Worm (Caenorhabditis elegans) whole organism, late embryonic: ENCODE results near the gene D1025.1.
A peak's percentile ranks its signal among the peaks of the same experiment; 100 is the strongest.

Experiments used
- C08G9.2 ChIP-seq: sonication (generic microtip); optimal IDR thresholded peaks from 2 replicates; lab custom pipeline; 2016; ENCODE audit warnings: mild to moderate bottlenecking, missing genetic modification characterization, moderate library complexity, missing compliant biosample characterization
- C38D4.7 ChIP-seq: fragments of 200-800 bp; sonication (Bioruptor generic); optimal IDR thresholded peaks from 2 replicates; lab custom pipeline; 2018; ENCODE audit warnings: mild to moderate bottlenecking, missing genetic modification characterization, moderate library complexity, missing compliant biosample characterization
- K02D7.2 ChIP-seq: sonication (generic microtip); optimal IDR thresholded peaks from 2 replicates; lab custom pipeline; 2017; ENCODE audit warnings: mild to moderate bottlenecking, missing genetic modification characterization, missing compliant biosample characterization
- K09A11.1 ChIP-seq: sonication (generic microtip); optimal IDR thresholded peaks from 2 replicates; lab custom pipeline; 2017; ENCODE audit warnings: antibody characterized with exemption, mild to moderate bottlenecking, missing genetic modification characterization, missing compliant biosample characterization; ENCODE audit not compliant: insufficient read depth
- T23F11.4 ChIP-seq: fragments of 200-800 bp; sonication (Bioruptor generic); optimal IDR thresholded peaks from 2 replicates; lab custom pipeline; 2018; ENCODE audit warnings: mild to moderate bottlenecking, missing genetic modification characterization, missing compliant biosample characterization
- ahr-1 ChIP-seq: sonication (generic microtip); optimal IDR thresholded peaks from 2 replicates; lab custom pipeline; 2016; ENCODE audit warnings: missing genetic modification characterization, missing compliant biosample characterization
- ama-1 ChIP-seq: fragments of 150-350 bp; optimal IDR thresholded peaks from 2 replicates; lab custom pipeline; 2014
- ceh-14 ChIP-seq: sonication (generic microtip); optimal IDR thresholded peaks from 2 replicates; lab custom pipeline; 2016; ENCODE audit warnings: missing genotype, missing genetic modification characterization, missing compliant biosample characterization
- ceh-22 ChIP-seq: sonication (generic microtip); optimal IDR thresholded peaks from 2 replicates; lab custom pipeline; 2017; ENCODE audit warnings: missing biosample characterization, missing genetic modification characterization
- ceh-30 ChIP-seq: fragments of 150-350 bp; optimal IDR thresholded peaks from 2 replicates; lab custom pipeline; 2014; ENCODE audit warnings: missing biosample characterization, missing genetic modification characterization
- ceh-31 ChIP-seq: sonication (generic microtip); optimal IDR thresholded peaks from 2 replicates; lab custom pipeline; 2016; ENCODE audit warnings: missing genetic modification characterization, missing compliant biosample characterization
- ceh-34 ChIP-seq: sonication (generic microtip); optimal IDR thresholded peaks from 2 replicates; lab custom pipeline; 2016; ENCODE audit warnings: mild to moderate bottlenecking, missing genetic modification characterization, missing compliant biosample characterization
- ceh-48 ChIP-seq: sonication (generic microtip); optimal IDR thresholded peaks from 2 replicates; lab custom pipeline; 2016; ENCODE audit warnings: missing genetic modification characterization, inconsistent platforms, missing compliant biosample characterization
- ceh-6 ChIP-seq: fragments of 200-800 bp; sonication (Bioruptor generic); optimal IDR thresholded peaks from 2 replicates; lab custom pipeline; 2018; ENCODE audit warnings: mild to moderate bottlenecking, missing genetic modification characterization, missing compliant biosample characterization
- ceh-9 ChIP-seq: sonication (generic microtip); optimal IDR thresholded peaks from 2 replicates; lab custom pipeline; 2016; ENCODE audit warnings: mild to moderate bottlenecking, missing genetic modification characterization, inconsistent platforms, missing compliant biosample characterization
- dve-1 ChIP-seq: sonication (generic microtip); optimal IDR thresholded peaks from 2 replicates; lab custom pipeline; 2017; ENCODE audit warnings: antibody characterized with exemption, mild to moderate bottlenecking, missing genetic modification characterization, missing compliant biosample characterization
- elt-2 ChIP-seq: sonication (generic microtip); optimal IDR thresholded peaks from 2 replicates; lab custom pipeline; 2016; ENCODE audit warnings: missing genetic modification reagents, missing genetic modification characterization, missing compliant biosample characterization
- elt-4 ChIP-seq: sonication (generic microtip); optimal IDR thresholded peaks from 2 replicates; lab custom pipeline; 2016; ENCODE audit warnings: missing genetic modification characterization, missing compliant biosample characterization
- ets-4 ChIP-seq: sonication (generic microtip); optimal IDR thresholded peaks from 2 replicates; lab custom pipeline; 2016; ENCODE audit warnings: missing genetic modification characterization, missing compliant biosample characterization
- eyg-1 ChIP-seq: sonication (generic microtip); optimal IDR thresholded peaks from 2 replicates; lab custom pipeline; 2016; ENCODE audit warnings: missing genotype, missing genetic modification characterization, missing compliant biosample characterization
- fkh-10 ChIP-seq: fragments of 150-350 bp; optimal IDR thresholded peaks from 2 replicates; lab custom pipeline; 2014; ENCODE audit warnings: missing biosample characterization, missing genetic modification reagents, missing genetic modification characterization
- hlh-13 ChIP-seq: fragments of 200-800 bp; sonication (Bioruptor generic); optimal IDR thresholded peaks from 2 replicates; lab custom pipeline; 2018; ENCODE audit warnings: mild to moderate bottlenecking, missing genetic modification characterization, missing compliant biosample characterization
- hlh-15 ChIP-seq: sonication (generic microtip); optimal IDR thresholded peaks from 2 replicates; lab custom pipeline; 2016; ENCODE audit warnings: missing genetic modification characterization, missing compliant biosample characterization
- hlh-30 ChIP-seq: sonication (generic microtip); optimal IDR thresholded peaks from 2 replicates; lab custom pipeline; 2017; ENCODE audit warnings: antibody characterized with exemption, missing genetic modification characterization, missing compliant biosample characterization; ENCODE audit not compliant: insufficient read depth
- hlh-6 ChIP-seq: sonication (generic microtip); optimal IDR thresholded peaks from 2 replicates; lab custom pipeline; 2016; ENCODE audit warnings: missing genotype, missing genetic modification characterization, missing compliant biosample characterization
- hlh-8 ChIP-seq: sonication (generic microtip); optimal IDR thresholded peaks from 2 replicates; lab custom pipeline; 2016; ENCODE audit warnings: missing genotype, missing genetic modification characterization, missing compliant biosample characterization
- lin-11 ChIP-seq: fragments of 200-800 bp; sonication (Bioruptor generic); optimal IDR thresholded peaks from 2 replicates; lab custom pipeline; 2018; ENCODE audit warnings: mild to moderate bottlenecking, missing genetic modification characterization, missing compliant biosample characterization
- madf-2 ChIP-seq: sonication (generic microtip); optimal IDR thresholded peaks from 2 replicates; lab custom pipeline; 2017; ENCODE audit warnings: missing genetic modification characterization, missing compliant biosample characterization
- nfya-1 ChIP-seq: sonication (generic microtip); optimal IDR thresholded peaks from 2 replicates; lab custom pipeline; 2017; ENCODE audit warnings: missing genetic modification characterization, mild to moderate bottlenecking, missing compliant biosample characterization, antibody characterized with exemption, moderate library complexity
- nhr-11 ChIP-seq: fragments of 150-350 bp; optimal IDR thresholded peaks from 2 replicates; lab custom pipeline; 2014; ENCODE audit warnings: missing biosample characterization, missing genetic modification characterization
- nhr-232 ChIP-seq: sonication (generic microtip); optimal IDR thresholded peaks from 2 replicates; lab custom pipeline; 2016; ENCODE audit warnings: missing genetic modification characterization, missing compliant biosample characterization
- npax-4 ChIP-seq: sonication (generic microtip); optimal IDR thresholded peaks from 2 replicates; lab custom pipeline; 2016; ENCODE audit warnings: missing genetic modification characterization, missing compliant biosample characterization
- odd-2 ChIP-seq: sonication (generic microtip); optimal IDR thresholded peaks from 2 replicates; lab custom pipeline; 2017; ENCODE audit warnings: antibody characterized with exemption, mild to moderate bottlenecking, missing genetic modification characterization, missing compliant biosample characterization
- pag-3 ChIP-seq: sonication (generic microtip); optimal IDR thresholded peaks from 2 replicates; lab custom pipeline; 2016; ENCODE audit warnings: missing compliant biosample characterization, missing genetic modification characterization, borderline replicate concordance
- pat-9 ChIP-seq: fragments of 200-800 bp; sonication (Bioruptor generic); optimal IDR thresholded peaks from 2 replicates; lab custom pipeline; 2018; ENCODE audit warnings: mild to moderate bottlenecking, missing genetic modification characterization, moderate library complexity, missing compliant biosample characterization
- pha-4 ChIP-seq: fragments of 150-350 bp; optimal IDR thresholded peaks from 2 replicates; lab custom pipeline; 2018; ENCODE audit warnings: missing biosample characterization, missing genetic modification reagents, missing genetic modification characterization
- ref-2 ChIP-seq: sonication (generic microtip); optimal IDR thresholded peaks from 2 replicates; lab custom pipeline; 2016; ENCODE audit warnings: missing genetic modification characterization, missing compliant biosample characterization
- sdc-2 ChIP-seq: sonication (generic microtip); optimal IDR thresholded peaks from 2 replicates; lab custom pipeline; 2016; ENCODE audit warnings: missing genotype, missing genetic modification characterization, missing compliant biosample characterization
- syd-9 ChIP-seq: sonication (generic microtip); optimal IDR thresholded peaks from 2 replicates; lab custom pipeline; 2016; ENCODE audit warnings: mild to moderate bottlenecking, missing genetic modification characterization, moderate library complexity, missing compliant biosample characterization
- unc-42 ChIP-seq: sonication (generic microtip); optimal IDR thresholded peaks from 2 replicates; lab custom pipeline; 2016; ENCODE audit warnings: missing genotype, missing genetic modification characterization, missing compliant biosample characterization
- zip-5 ChIP-seq: sonication (generic microtip); optimal IDR thresholded peaks from 2 replicates; lab custom pipeline; 2016; ENCODE audit warnings: missing genetic modification characterization, missing compliant biosample characterization
- ztf-16 ChIP-seq: sonication (generic microtip); optimal IDR thresholded peaks from 2 replicates; lab custom pipeline; 2017; ENCODE audit warnings: missing genetic modification characterization, missing compliant biosample characterization

Gene D1025.1

DNA sequence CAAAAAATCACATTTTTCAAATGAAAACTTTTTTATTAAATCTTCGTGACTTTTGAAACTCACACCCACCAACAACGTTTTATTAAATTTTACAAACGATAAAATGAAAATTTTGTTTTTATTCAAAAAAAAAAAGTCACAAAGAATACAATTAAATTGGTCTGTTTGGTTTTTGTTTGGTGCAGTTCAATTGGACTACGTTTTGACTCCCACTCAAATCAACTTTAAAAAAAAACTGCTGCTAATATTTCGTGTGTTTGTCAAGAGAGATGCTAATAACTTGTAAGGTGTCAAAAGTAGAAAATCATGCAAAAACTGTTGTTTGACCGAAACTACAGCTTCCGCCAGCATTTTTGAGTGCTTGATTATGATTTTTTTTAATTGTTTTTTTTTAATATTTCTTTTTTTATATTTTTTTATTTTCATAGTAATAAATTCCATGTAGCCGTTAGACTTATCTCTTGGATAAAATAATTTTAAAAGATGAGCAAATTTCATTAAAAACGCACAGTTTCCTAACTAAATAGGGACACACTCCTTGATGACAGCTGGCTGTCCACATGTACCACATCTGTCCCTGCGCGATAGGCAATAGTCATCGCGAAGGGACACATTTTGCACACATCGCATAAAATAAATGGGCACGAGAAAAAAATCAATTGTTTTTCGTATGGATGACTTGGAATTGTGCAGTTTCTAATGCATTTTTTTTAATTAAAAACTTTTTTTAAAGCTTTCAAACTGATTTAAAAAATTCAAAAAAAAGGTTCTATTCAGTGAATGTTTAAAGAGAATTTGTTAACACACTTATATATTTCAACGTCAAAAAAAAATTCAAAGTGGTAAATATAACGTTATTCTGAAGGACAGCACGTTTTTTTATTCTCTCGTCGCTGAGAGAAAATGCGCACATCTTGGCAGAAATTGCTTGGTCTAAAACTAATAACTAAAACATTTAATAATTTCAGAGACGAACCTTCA is 5.1 kb downstream of the D1025.1 start (continued):
- TF ChIP-seq hlh-8 (tag; lab: Kevin White, UChicago) (peak; percentile 45), C08G9.2 (peak; percentile 68), hlh-30 (tag; lab: Kevin White, UChicago) (peak; percentile 87), hlh-15 (tag; lab: Kevin White, UChicago) (peak; percentile 13), K09A11.1 (tag; lab: Kevin White, UChicago) (peak; percentile 89), nhr-232 (tag; lab: Kevin White, UChicago) (no peak), sdc-2 (tag; lab: Kevin White, UChicago) (peak; percentile 100), ceh-22 (tag; lab: Kevin White, UChicago) (peak; percentile 78), ceh-31 (tag; lab: Kevin White, UChicago) (peak; percentile 96), nhr-11 (tag; lab: Kevin White, UChicago) (peak; percentile 98), pag-3 (tag; lab: Kevin White, UChicago) (no peak), ceh-9 (tag; lab: Kevin White, UChicago) (no peak), ceh-6 (GFP tag; lab: Kevin White, UChicago) (peak; percentile 61), elt-2 (tag; lab: Kevin White, UChicago) (peak; percentile 82), ama-1 (no peak), eyg-1 (tag; lab: Kevin White, UChicago) (peak; percentile 62), lin-11 (tag; lab: Kevin White, UChicago) (peak; percentile 25), ets-4 (tag; lab: Kevin White, UChicago) (peak; percentile 75), npax-4 (tag; lab: Kevin White, UChicago) (no peak), C38D4.7 (GFP tag; lab: Kevin White, UChicago) (no peak), ahr-1 (tag; lab: Kevin White, UChicago) (peak; percentile 62), pat-9 (peak; percentile 27), T23F11.4 (GFP tag; lab: Kevin White, UChicago) (peak; percentile 42), madf-2 (tag; lab: Kevin White, UChicago) (peak; percentile 67), elt-4 (tag; lab: Kevin White, UChicago) (no peak), zip-5 (tag; lab: Kevin White, UChicago) (peak; percentile 31), syd-9 (peak; percentile 79), pha-4 (no peak), ceh-34 (peak; percentile 92), ceh-48 (tag; lab: Kevin White, UChicago) (peak; percentile 99), nfya-1 (tag; lab: Kevin White, UChicago) (peak; percentile 98), dve-1 (tag; lab: Kevin White, UChicago) (peak; percentile 96), ceh-14 (tag; lab: Kevin White, UChicago) (peak; percentile 87), K02D7.2 (no peak), ztf-16 (peak; percentile 79), unc-42 (tag; lab: Kevin White, UChicago) (peak; percentile 98), ref-2 (peak; percentile 95), hlh-6 (tag; lab: Kevin White, UChicago) (no peak), ceh-30 (tag; lab: Kevin White, UChicago) (peak; percentile 92), odd-2 (tag; lab: Kevin White, UChicago) (peak; percentile 55), fkh-10 (peak; percentile 73), hlh-13 (no peak)
